Fruit fly (Drosophila melanogaster) whole organism, adult: ENCODE results near the gene CG10669.

Source experiments
- CG11617 ChIP-seq: fragments of 200-800 bp; sonication (Bioruptor generic); optimal IDR thresholded peaks from 2 replicates; lab custom pipeline; 2017; ENCODE audit warnings: mild to moderate bottlenecking, missing biosample characterization, missing genetic modification reagents, missing genetic modification characterization
- CG14711 ChIP-seq: fragments of 200-800 bp; sonication (Bioruptor generic); optimal IDR thresholded peaks from 2 replicates; lab custom pipeline; 2018; ENCODE audit warnings: missing biosample characterization, mild to moderate bottlenecking, missing genetic modification characterization, moderate library complexity
- CG1620 ChIP-seq: fragments of 200-800 bp; sonication (Bioruptor generic); optimal IDR thresholded peaks from 2 replicates; lab custom pipeline; 2016; ENCODE audit warnings: missing biosample characterization, missing genetic modification characterization
- CG5204 ChIP-seq: fragments of 200-800 bp; sonication (Bioruptor generic); optimal IDR thresholded peaks from 2 replicates; lab custom pipeline; 2016; ENCODE audit warnings: missing biosample characterization, missing genetic modification characterization
- Clk ChIP-seq: fragments of 200-800 bp; sonication (Bioruptor generic); optimal IDR thresholded peaks from 2 replicates; lab custom pipeline; 2017; ENCODE audit warnings: missing biosample characterization, missing genetic modification characterization
- Hr96 ChIP-seq: fragments of 200-800 bp; sonication (Bioruptor generic); optimal IDR thresholded peaks from 2 replicates; lab custom pipeline; 2016; ENCODE audit warnings: missing biosample characterization, missing genetic modification characterization
- Mnt ChIP-seq: fragments of 200-800 bp; sonication (Bioruptor generic); optimal IDR thresholded peaks from 2 replicates; lab custom pipeline; 2016; ENCODE audit warnings: missing biosample characterization, mild to moderate bottlenecking, missing genetic modification characterization
- bab1 ChIP-seq: fragments of 200-800 bp; sonication (Bioruptor generic); optimal IDR thresholded peaks from 3 replicates; lab custom pipeline; 2019; ENCODE audit warnings: missing biosample characterization, mild to moderate bottlenecking, missing genetic modification characterization, moderate library complexity
- ovo ChIP-seq: fragments of 200-800 bp; sonication (Bioruptor generic); optimal IDR thresholded peaks from 2 replicates; lab custom pipeline; 2016; ENCODE audit warnings: missing biosample characterization, missing genetic modification characterization

DNA sequence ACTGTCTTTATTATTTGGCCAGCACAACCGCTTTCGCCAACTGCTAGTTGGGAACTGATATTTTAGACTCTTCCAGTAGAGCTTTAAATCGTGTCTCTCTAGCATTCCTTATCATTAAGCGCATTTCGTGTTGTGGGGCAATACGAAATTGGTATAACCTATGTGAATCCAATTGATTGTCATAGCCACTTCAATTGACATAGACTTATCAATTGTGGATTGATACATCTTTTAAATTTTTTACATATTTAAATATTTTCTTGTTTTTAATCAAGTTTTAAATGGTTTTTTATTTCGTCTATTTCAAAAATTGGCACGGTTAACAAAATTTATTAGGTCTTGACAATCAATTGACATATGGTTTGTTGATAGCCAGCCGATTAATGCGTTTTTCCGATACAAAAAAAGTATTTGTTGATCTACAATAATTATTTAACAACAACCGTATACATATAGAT is 35.5 kb downstream of the CG10669 start, which contains the start of gene CG31288:
- TF ChIP-seq Clk (GFP tag; lab: Kevin White, UChicago) (no peak), CG5204 (GFP tag; lab: Kevin White, UChicago) (no peak), Mnt (GFP tag; lab: Kevin White, UChicago) (no peak), CG11617 (no peak), Hr96 (GFP tag; lab: Kevin White, UChicago) (no peak), bab1 (GFP tag; lab: Kevin White, UChicago) (no peak), CG1620 (GFP tag; lab: Kevin White, UChicago) (no peak), CG14711 (tag; lab: Kevin White, UChicago) (no peak), ovo (GFP tag; lab: Kevin White, UChicago) (no peak)
